Fruit fly (Drosophila melanogaster): ENCODE data around the gene Slbp.

Gene Slbp

DNA sequence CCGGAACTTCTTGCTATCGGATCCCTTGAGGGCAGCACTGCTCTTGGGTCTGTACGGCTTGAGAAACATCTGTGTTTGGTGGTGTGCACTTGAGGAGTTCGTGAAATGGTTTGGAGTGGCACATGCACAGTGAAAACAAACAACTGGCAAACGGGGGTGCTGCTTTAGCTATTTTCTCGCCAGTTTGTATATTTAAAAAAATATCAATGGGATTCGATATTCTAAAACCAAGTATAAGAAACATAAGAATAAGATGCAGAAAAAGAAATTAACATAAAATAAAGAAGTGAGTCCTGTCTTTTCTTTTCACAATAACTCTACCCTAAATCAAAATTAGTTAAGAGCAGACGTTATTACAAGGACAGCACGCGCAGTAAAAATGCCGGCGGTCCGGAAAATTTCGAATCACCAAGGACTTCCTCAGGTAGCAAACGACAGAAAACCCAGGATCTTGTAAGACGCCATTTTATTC lies 1.4 kb downstream of the Slbp start, which contains the start of gene eIF2D (continued):
- TF ChIP-seq ewg (GFP tag; optimal IDR thresholded peaks at IDR 0.05) (peak; percentile 16), kni (GFP tag; optimal IDR thresholded peaks at IDR 0.05) (peak; percentile 24), Ptx1 (GFP tag; IDR thresholded peaks at IDR 0.05) (peak; percentile 53), CG9932 (GFP tag; IDR thresholded peaks at IDR 0.05) (peak; percentile 62), trem (tag; optimal IDR thresholded peaks at IDR 0.05) (peak; percentile 50), Med (GFP tag) (peak; percentile 87), CG13775 (GFP tag; optimal IDR thresholded peaks at IDR 0.05) (peak; percentile 60), ara (GFP tag; IDR thresholded peaks at IDR 0.05) (peak; percentile 70; the same call in 1 of the 2 replicates), Myb (GFP tag; optimal IDR thresholded peaks at IDR 0.05) (peak; percentile 44), B-H2 (GFP tag; optimal IDR thresholded peaks at IDR 0.05) (peak; percentile 46), kah (GFP tag; optimal IDR thresholded peaks at IDR 0.05) (peak; percentile 30), CG17802 (tag; optimal IDR thresholded peaks at IDR 0.05) (no peak), C15 (GFP tag; IDR thresholded peaks at IDR 0.05) (no peak), CoRest (tag; optimal IDR thresholded peaks at IDR 0.05) (peak; percentile 67), ab (GFP tag; optimal IDR thresholded peaks at IDR 0.05) (no peak), CG15011 (GFP tag; optimal IDR thresholded peaks at IDR 0.05) (no peak), CG12219 (GFP tag; optimal IDR thresholded peaks at IDR 0.05) (peak; percentile 55), inv (GFP tag; IDR thresholded peaks at IDR 0.05; ENCODE audit: partially characterized antibody) (no peak), odd (GFP tag; optimal IDR thresholded peaks at IDR 0.05) (no peak), CG2116 (GFP tag; optimal IDR thresholded peaks at IDR 0.05) (peak; percentile 40), CG6689 (GFP tag; IDR thresholded peaks at IDR 0.05) (peak; percentile 71), Camta (GFP tag; optimal IDR thresholded peaks at IDR 0.05) (peak; percentile 46), hkb (optimal IDR thresholded peaks at IDR 0.05) (no peak), hkb (GFP tag; IDR thresholded peaks at IDR 0.05) (peak; percentile 75), dpn (GFP tag; optimal IDR thresholded peaks at IDR 0.05) (peak; percentile 29 to 50), CG2129 (GFP tag; IDR thresholded peaks at IDR 0.05; ENCODE audit: partially characterized antibody) (no peak), Ets97D (GFP tag; optimal IDR thresholded peaks at IDR 0.05) (peak; percentile 35), CG32532 (GFP tag; IDR thresholded peaks at IDR 0.05) (peak; percentile 68), CG2120 (GFP tag; optimal IDR thresholded peaks at IDR 0.05) (peak; percentile 64), bab2 (GFP tag; optimal IDR thresholded peaks at IDR 0.05) (peak; percentile 37), gcm2 (GFP tag; optimal IDR thresholded peaks at IDR 0.05) (no peak), CG18011 (GFP tag; optimal IDR thresholded peaks at IDR 0.05) (peak; percentile 30), dmrt99B (tag; optimal IDR thresholded peaks at IDR 0.05) (no peak), GATAe (GFP tag; conservative IDR thresholded peaks at IDR 0.05) (no peak), pfk (GFP tag; optimal IDR thresholded peaks at IDR 0.05) (no peak), CG1647 (GFP tag; optimal IDR thresholded peaks at IDR 0.05) (no peak), fd96Cb (tag; optimal IDR thresholded peaks at IDR 0.05) (peak; percentile 40), cas (GFP tag; IDR thresholded peaks at IDR 0.05) (peak; percentile 71), Dll (GFP tag; IDR thresholded peaks at IDR 0.05; ENCODE audit: partially characterized antibody) (no peak), Hr78 (GFP tag; optimal IDR thresholded peaks at IDR 0.05) (no peak), CG3726 (GFP tag; IDR thresholded peaks at IDR 0.05) (no peak), NfI (GFP tag; optimal IDR thresholded peaks at IDR 0.05) (peak; percentile 41), CG8290 (GFP tag; optimal IDR thresholded peaks at IDR 0.05) (no peak), CG8290 (tag; optimal IDR thresholded peaks at IDR 0.05) (no peak), so (GFP tag; IDR thresholded peaks at IDR 0.05) (peak; percentile 58; the same call in 1 of the 3 replicates), pho (GFP tag; optimal IDR thresholded peaks at IDR 0.05) (peak; percentile 24), Fer2 (tag; optimal IDR thresholded peaks at IDR 0.05) (peak; percentile 29), chn (GFP tag; optimal IDR thresholded peaks at IDR 0.05) (peak; percentile 54), nerfin-2 (GFP tag; IDR thresholded peaks at IDR 0.05; ENCODE audit: partially characterized antibody) (no peak), CG18476 (GFP tag; optimal IDR thresholded peaks at IDR 0.05) (peak; percentile 20), CG8388 (GFP tag; optimal IDR thresholded peaks at IDR 0.05) (peak; percentile 45)

All from whole organism, embryonic.